Fruit fly (Drosophila melanogaster): ENCODE measurements around the gene CG8607.

Gene CG8607

dm6 chr3L:7370231-7370882 lies 50.5 kb downstream of the CG8607 start (continued):
- TF ChIP-seq NFAT (GFP tag; IDR thresholded peaks at IDR 0.05) = no peak
- no peak for TF ChIP-seq zen (tag; optimal IDR thresholded peaks at IDR 0.05)
- TF ChIP-seq CG32767 (GFP tag; IDR thresholded peaks at IDR 0.05) = 0 out of 2 replicates have a peak, but pooled peaks have one; percentile 16
- TF ChIP-seq salm (tag; optimal IDR thresholded peaks at IDR 0.05) = no peak
- no peak for TF ChIP-seq Nf-YB (GFP tag; optimal IDR thresholded peaks at IDR 0.05)
- TF ChIP-seq CG7987 (GFP tag; optimal IDR thresholded peaks at IDR 0.05) = peak; percentile 22
- peak; percentile 58 for TF ChIP-seq CG1832 (GFP tag; optimal IDR thresholded peaks at IDR 0.05)
- TF ChIP-seq CG34422 (GFP tag; IDR thresholded peaks at IDR 0.05) = peak; percentile 50; the same call in 1 of the 3 replicates
- peak; percentile 1 for TF ChIP-seq sug (tag; optimal IDR thresholded peaks at IDR 0.05)
- no peak for TF ChIP-seq prd (optimal IDR thresholded peaks at IDR 0.05)
- TF ChIP-seq prd (GFP tag; IDR thresholded peaks at IDR 0.05) = no peak
- TF ChIP-seq CG15514 (GFP tag; optimal IDR thresholded peaks at IDR 0.05) = peak; percentile 42
- no peak for TF ChIP-seq Spps (tag; optimal IDR thresholded peaks at IDR 0.05)
- TF ChIP-seq CG17385 (GFP tag; optimal IDR thresholded peaks at IDR 0.05) = peak; percentile 95
- peak in 1 of 2 experiments; percentile 11 for TF ChIP-seq insv (GFP tag; optimal IDR thresholded peaks at IDR 0.05)
- TF ChIP-seq abd-A (tag; optimal IDR thresholded peaks at IDR 0.05) = no peak
- 0 out of 3 replicates have a peak, but pooled peaks have one; percentile 26 for TF ChIP-seq CG6791 (GFP tag; IDR thresholded peaks at IDR 0.05; ENCODE audit: partially characterized antibody)
- TF ChIP-seq dm (GFP tag; optimal IDR thresholded peaks at IDR 0.05) = peak; percentile 81
- no peak for TF ChIP-seq ham (GFP tag; IDR thresholded peaks at IDR 0.05)
- TF ChIP-seq trem (tag; optimal IDR thresholded peaks at IDR 0.05) = no peak
- TF ChIP-seq C15 (GFP tag; IDR thresholded peaks at IDR 0.05) = no peak
- no peak for TF ChIP-seq HLHmδ (GFP tag; optimal IDR thresholded peaks at IDR 0.05)
- TF ChIP-seq Blimp-1 (GFP tag; optimal IDR thresholded peaks at IDR 0.05) = no peak
- peak; percentile 47 for TF ChIP-seq da (GFP tag; optimal IDR thresholded peaks at IDR 0.05)
- TF ChIP-seq E2f1 (GFP tag; IDR thresholded peaks at IDR 0.05) = no peak
- TF ChIP-seq CG43689 (GFP tag; IDR thresholded peaks at IDR 0.05) = no peak
- TF ChIP-seq CG9932 (GFP tag; IDR thresholded peaks at IDR 0.05) = no peak
- TF ChIP-seq CG9876 (GFP tag; optimal IDR thresholded peaks at IDR 0.05) = no peak
- no peak for TF ChIP-seq Stat92E (GFP tag; optimal IDR thresholded peaks at IDR 0.05)
- TF ChIP-seq CG13624 (GFP tag; optimal IDR thresholded peaks at IDR 0.05) = no peak
- no peak for TF ChIP-seq toy (GFP tag; IDR thresholded peaks at IDR 0.05)
- TF ChIP-seq CG8388 (GFP tag; optimal IDR thresholded peaks at IDR 0.05) = no peak
- TF ChIP-seq ems (GFP tag; optimal IDR thresholded peaks at IDR 0.05) = no peak
- TF ChIP-seq bcd (GFP tag; optimal IDR thresholded peaks at IDR 0.05) = no peak
- TF ChIP-seq row (GFP tag; IDR thresholded peaks at IDR 0.05) = no peak
- no peak for TF ChIP-seq CG6683 (GFP tag; optimal IDR thresholded peaks at IDR 0.05)
- no peak for TF ChIP-seq CG14014 (GFP tag; IDR thresholded peaks at IDR 0.05)
- TF ChIP-seq CHES-1-like (GFP tag; optimal IDR thresholded peaks at IDR 0.05) = no peak
- no peak for TF ChIP-seq D19A (tag; optimal IDR thresholded peaks at IDR 0.05)
- no peak for TF ChIP-seq ci (GFP tag; IDR thresholded peaks at IDR 0.05)
- no peak for TF ChIP-seq gsb (GFP tag; IDR thresholded peaks at IDR 0.05)
- no peak for TF ChIP-seq CG11456 (GFP tag; IDR thresholded peaks at IDR 0.05)
- TF ChIP-seq CG16863 (GFP tag; optimal IDR thresholded peaks at IDR 0.05) = no peak
- no peak for TF ChIP-seq croc (GFP tag; conservative IDR thresholded peaks at IDR 0.05)
- TF ChIP-seq Hmr (GFP tag; optimal IDR thresholded peaks at IDR 0.05) = no peak
- TF ChIP-seq Tbp (GFP tag; optimal IDR thresholded peaks at IDR 0.05) = no peak
- TF ChIP-seq pb (GFP tag; optimal IDR thresholded peaks at IDR 0.05) = no peak
- TF ChIP-seq p53 (GFP tag; optimal IDR thresholded peaks at IDR 0.05) = no peak
- no peak for TF ChIP-seq CG32772 (GFP tag; IDR thresholded peaks at IDR 0.05)
- TF ChIP-seq Hr51 (GFP tag; optimal IDR thresholded peaks at IDR 0.05) = no peak
